Worm (Caenorhabditis elegans) whole organism, midembryonic: Measurements from ENCODE around the gene cec-2.

Source experiments
- T22C8.4 ChIP-seq: fragments of 200-800 bp; sonication (Bioruptor generic); IDR thresholded peaks from 2 replicates; pipeline ENCODE4 v1.3.6; 2022; ENCODE audit warnings: missing genetic modification characterization, missing compliant biosample characterization
- cog-1 ChIP-seq: sonication (generic microtip); optimal IDR thresholded peaks from 2 replicates; lab custom pipeline; 2016; ENCODE audit warnings: missing genetic modification characterization, missing compliant biosample characterization
- flt-1 ChIP-seq: fragments of 200-800 bp; sonication (Bioruptor generic); IDR thresholded peaks from 2 replicates; pipeline ENCODE4 v1.3.6; 2022; ENCODE audit warnings: missing genetic modification characterization, missing compliant biosample characterization
- klf-2 ChIP-seq: fragments of 200-800 bp; sonication (Bioruptor generic); conservative IDR thresholded peaks from 2 replicates; pipeline ENCODE4 v1.3.6; 2022; ENCODE audit warnings: missing genetic modification reagents, missing genetic modification characterization, missing compliant biosample characterization
- med-1 ChIP-seq: sonication (generic microtip); optimal IDR thresholded peaks from 2 replicates; lab custom pipeline; 2017; ENCODE audit warnings: missing genetic modification characterization, mild to moderate bottlenecking, missing compliant biosample characterization, antibody characterized with exemption, missing genetic modification reagents; ENCODE audit not compliant: insufficient read depth
- ref-1 ChIP-seq: fragments of 200-800 bp; sonication (Bioruptor generic); conservative IDR thresholded peaks from 2 replicates; pipeline ENCODE4 v1.3.6; 2022; ENCODE audit warnings: missing genetic modification reagents, missing genetic modification characterization, missing compliant biosample characterization
- tab-1 ChIP-seq: fragments of 200-800 bp; sonication (Bioruptor generic); IDR thresholded peaks from 2 replicates; pipeline ENCODE4 v1.3.6; 2022; ENCODE audit warnings: missing genetic modification characterization, missing compliant biosample characterization
- ztf-23 ChIP-seq: fragments of 200-800 bp; sonication (Bioruptor generic); IDR thresholded peaks from 2 replicates; pipeline ENCODE4 v1.3.6; 2022; ENCODE audit warnings: missing genetic modification reagents, missing genetic modification characterization, missing compliant biosample characterization
- ztf-29 ChIP-seq: fragments of 200-800 bp; sonication (Bioruptor generic); IDR thresholded peaks from 2 replicates; pipeline ENCODE4 v1.3.6; 2022; ENCODE audit warnings: missing genetic modification reagents, missing genetic modification characterization, missing compliant biosample characterization

cec-2 gene

DNA sequence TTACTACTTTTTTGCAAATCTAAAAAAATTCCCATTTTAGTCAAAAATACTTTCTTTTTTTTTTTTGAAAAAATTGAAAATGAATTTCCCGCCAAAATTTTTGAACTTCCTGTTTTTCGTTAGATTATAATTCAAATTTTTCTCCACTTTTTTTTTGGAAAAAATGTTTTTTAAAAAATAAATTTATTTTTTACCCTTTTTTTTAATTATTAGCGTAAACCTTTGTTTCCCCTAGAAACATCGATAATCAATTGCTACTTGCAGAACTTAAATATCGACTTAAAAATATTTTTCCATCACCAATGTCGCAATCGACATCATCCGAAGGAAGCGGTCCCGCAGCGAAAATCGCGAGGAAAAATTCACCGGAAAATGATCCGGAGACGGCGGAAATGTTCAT lies at the start of gene cec-2:
TSS of gene cec-2 (plus strand) at position 301 of the 400 bp plus-strand sequence.
- TF ChIP-seq flt-1 (GFP tag; lab: Robert Waterston, UW): no peak
- no peak for TF ChIP-seq tab-1 (GFP tag; lab: Robert Waterston, UW)
- no peak for TF ChIP-seq klf-2 (GFP tag; lab: Robert Waterston, UW)
- no peak for TF ChIP-seq cog-1
- no peak for TF ChIP-seq ztf-29 (GFP tag; lab: Robert Waterston, UW)
- no peak for TF ChIP-seq ref-1 (GFP tag; lab: Robert Waterston, UW)
- TF ChIP-seq T22C8.4 (GFP tag; lab: Robert Waterston, UW): no peak
- TF ChIP-seq ztf-23 (GFP tag; lab: Robert Waterston, UW): no peak
- no peak for TF ChIP-seq med-1 (GFP tag; lab: Kevin White, UChicago)

DNA sequence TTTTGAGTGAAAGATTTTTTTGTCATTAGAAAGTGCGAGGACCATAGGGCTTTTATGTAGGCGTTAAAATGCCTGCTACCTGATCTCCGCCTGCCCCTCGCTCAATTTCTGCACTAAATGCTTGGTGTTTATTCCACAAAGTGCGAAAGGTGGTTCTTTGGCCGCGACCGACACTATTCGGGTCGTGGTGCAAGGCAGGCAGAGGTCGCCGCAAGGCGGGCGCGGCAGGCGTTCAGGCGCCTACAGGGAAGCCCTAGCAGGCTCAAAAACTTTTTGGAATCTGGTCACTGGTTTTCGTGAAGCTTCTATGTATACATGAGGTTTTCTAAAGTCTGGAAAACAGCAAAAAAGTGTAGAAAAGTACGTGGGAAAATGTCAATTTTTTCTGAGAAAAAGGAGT lies 49.6 kb upstream of the cec-2 start:
- no peak for TF ChIP-seq ref-1 (GFP tag; lab: Robert Waterston, UW)

DNA sequence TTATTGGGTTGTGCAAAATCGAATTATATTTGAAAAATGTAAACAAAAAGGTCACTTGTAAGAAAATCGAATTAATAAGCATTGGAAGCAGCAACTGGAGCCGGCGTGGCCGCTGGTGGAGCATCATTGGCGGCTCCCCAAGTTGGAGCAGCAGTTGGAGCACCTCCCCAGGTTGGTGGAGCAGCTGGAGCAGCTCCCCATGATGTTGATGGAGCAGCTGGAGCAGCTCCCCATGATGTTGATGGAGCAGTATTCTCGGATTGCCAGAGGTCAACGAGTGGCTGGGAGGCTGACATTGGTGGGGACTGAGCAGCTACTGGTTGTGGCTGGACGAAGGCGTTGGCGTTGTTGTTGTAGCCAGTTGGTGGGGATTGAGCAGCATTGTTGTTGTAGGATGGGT lies 49.0 kb upstream of the cec-2 start:
- TF ChIP-seq med-1 (GFP tag; lab: Kevin White, UChicago) (no peak), ztf-29 (GFP tag; lab: Robert Waterston, UW) (no peak), ref-1 (GFP tag; lab: Robert Waterston, UW) (no peak), flt-1 (GFP tag; lab: Robert Waterston, UW) (no peak), cog-1 (no peak), ztf-23 (GFP tag; lab: Robert Waterston, UW) (no peak), klf-2 (GFP tag; lab: Robert Waterston, UW) (no peak), tab-1 (GFP tag; lab: Robert Waterston, UW) (no peak), T22C8.4 (GFP tag; lab: Robert Waterston, UW) (no peak)

DNA sequence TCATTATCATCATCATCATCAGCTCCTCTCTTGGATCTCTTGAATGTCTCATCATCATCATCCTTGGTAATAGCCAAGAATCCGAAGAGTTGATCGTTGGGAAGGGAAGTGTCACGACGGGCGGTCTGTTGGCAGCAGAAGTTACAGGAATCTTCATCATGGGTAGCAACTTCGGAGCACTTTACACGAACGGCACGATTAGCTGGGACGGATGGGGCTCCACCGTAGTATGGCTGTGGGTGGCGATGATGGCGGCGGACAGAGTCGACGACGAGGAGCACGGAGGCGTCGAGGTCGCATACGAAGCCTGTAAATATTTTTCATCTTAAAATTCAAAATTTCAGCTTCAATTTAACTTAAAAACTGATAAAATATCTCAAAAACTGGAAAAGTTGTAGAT lies 47.2 kb upstream of the cec-2 start:
- no peak for TF ChIP-seq ztf-29 (GFP tag; lab: Robert Waterston, UW)
- no peak for TF ChIP-seq cog-1
- no peak for TF ChIP-seq flt-1 (GFP tag; lab: Robert Waterston, UW)
- no peak for TF ChIP-seq T22C8.4 (GFP tag; lab: Robert Waterston, UW)
- no peak for TF ChIP-seq klf-2 (GFP tag; lab: Robert Waterston, UW)
- TF ChIP-seq ztf-23 (GFP tag; lab: Robert Waterston, UW): no peak
- no peak for TF ChIP-seq tab-1 (GFP tag; lab: Robert Waterston, UW)
- no peak for TF ChIP-seq ref-1 (GFP tag; lab: Robert Waterston, UW)
- TF ChIP-seq med-1 (GFP tag; lab: Kevin White, UChicago): no peak

DNA sequence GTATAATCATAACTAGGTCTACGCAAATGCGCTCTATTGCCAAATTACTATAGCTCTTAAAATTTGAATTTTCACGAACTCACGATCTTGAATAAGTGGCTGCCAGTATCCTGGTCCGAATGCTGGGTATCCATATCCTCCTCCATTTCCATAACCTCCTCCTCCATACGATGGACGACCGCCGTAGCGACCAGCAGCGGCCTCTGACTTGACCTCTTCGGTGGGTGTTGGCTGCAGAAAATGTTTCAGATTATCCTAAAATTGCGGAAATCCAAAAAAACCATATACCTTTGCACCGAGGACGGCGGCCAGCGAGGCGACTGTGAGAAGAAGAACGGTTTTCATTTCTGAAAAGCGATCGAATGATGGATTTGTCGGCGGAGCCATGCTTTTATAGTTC lies 45.8 kb upstream of the cec-2 start, which contains the start of gene perm-4:
TSS of gene perm-4 (minus strand) at position 367 of the 400 bp plus-strand sequence.
- no peak for TF ChIP-seq ref-1 (GFP tag; lab: Robert Waterston, UW)
- no peak for TF ChIP-seq tab-1 (GFP tag; lab: Robert Waterston, UW)
- TF ChIP-seq klf-2 (GFP tag; lab: Robert Waterston, UW): no peak
- TF ChIP-seq flt-1 (GFP tag; lab: Robert Waterston, UW): no peak
- no peak for TF ChIP-seq ztf-23 (GFP tag; lab: Robert Waterston, UW)
- TF ChIP-seq med-1 (GFP tag; lab: Kevin White, UChicago): no peak
- no peak for TF ChIP-seq ztf-29 (GFP tag; lab: Robert Waterston, UW)
- TF ChIP-seq cog-1: no peak
- TF ChIP-seq T22C8.4 (GFP tag; lab: Robert Waterston, UW): no peak

DNA sequence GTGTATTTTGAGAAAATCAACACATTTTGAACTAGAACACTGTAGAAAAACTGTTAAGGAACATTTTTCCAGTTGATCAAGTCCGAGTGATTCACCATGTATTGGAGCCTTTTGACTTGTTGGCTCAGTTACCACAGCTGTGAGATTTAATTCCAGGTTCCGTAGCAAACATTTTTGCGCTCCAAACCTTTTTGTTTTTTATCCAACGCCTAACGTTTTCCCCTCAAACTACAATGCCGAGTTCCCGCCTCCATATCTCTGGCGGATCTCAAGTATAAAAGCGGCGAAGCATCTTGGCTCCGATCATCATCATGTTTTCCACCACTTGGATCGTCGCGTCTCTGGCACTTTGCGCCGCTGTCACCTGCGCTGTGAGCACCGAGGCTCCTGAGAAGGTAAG lies 44.0 kb upstream of the cec-2 start, which contains the start of gene perm-2:
TSS of gene perm-2 (plus strand) at position 301 of the 400 bp plus-strand sequence.
- TF ChIP-seq ref-1 (GFP tag; lab: Robert Waterston, UW) (no peak), med-1 (GFP tag; lab: Kevin White, UChicago) (no peak)

DNA sequence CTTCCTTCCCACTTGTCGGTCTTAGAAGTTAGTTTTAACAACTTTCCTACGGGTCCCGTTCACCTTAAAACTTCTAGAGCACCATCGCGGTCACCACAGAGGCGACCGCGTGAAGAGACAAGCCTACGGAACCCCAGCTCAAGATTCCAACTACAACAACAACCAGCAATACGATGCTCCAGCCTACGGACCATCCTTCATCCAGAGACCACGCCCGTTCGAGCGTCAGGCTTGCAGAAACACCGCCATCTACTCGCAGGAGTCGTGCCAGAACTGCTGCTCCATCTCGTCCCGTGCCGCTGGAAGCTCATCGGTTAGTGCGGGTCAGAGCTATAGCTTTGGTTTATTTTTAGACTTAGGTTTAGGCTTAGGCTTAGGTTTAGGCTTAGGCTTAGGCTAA lies 42.7 kb upstream of the cec-2 start:
- TF ChIP-seq T22C8.4 (GFP tag; lab: Robert Waterston, UW): no peak
- TF ChIP-seq tab-1 (GFP tag; lab: Robert Waterston, UW): no peak
- no peak for TF ChIP-seq ref-1 (GFP tag; lab: Robert Waterston, UW)
- TF ChIP-seq flt-1 (GFP tag; lab: Robert Waterston, UW): no peak
- TF ChIP-seq ztf-23 (GFP tag; lab: Robert Waterston, UW): no peak
- no peak for TF ChIP-seq klf-2 (GFP tag; lab: Robert Waterston, UW)
- no peak for TF ChIP-seq ztf-29 (GFP tag; lab: Robert Waterston, UW)
- no peak for TF ChIP-seq cog-1
- no peak for TF ChIP-seq med-1 (GFP tag; lab: Kevin White, UChicago)

DNA sequence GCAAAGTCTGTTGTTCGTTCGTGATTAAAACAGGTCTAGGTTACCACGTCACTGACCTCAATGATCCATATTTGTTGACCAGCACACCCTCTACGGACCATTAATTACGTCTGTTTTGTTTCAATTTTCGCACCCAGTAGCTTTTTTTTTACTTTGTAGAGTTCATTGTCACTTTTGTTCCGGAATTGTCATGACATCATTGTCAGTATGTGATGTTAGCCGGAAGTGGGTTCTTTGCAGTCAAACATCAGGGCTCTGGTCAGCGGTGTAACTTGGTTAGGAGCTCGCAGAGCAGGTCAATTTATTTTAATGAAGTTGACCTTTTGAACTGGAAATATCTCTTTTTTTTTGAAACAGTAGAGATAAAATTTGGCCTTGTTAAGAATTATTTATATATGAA lies 33.9 kb upstream of the cec-2 start, which contains the start of gene C44B12.6:
TSS of gene C44B12.6 (minus strand) at position 101 of the 400 bp plus-strand sequence.
- no peak for TF ChIP-seq klf-2 (GFP tag; lab: Robert Waterston, UW)
- TF ChIP-seq ztf-29 (GFP tag; lab: Robert Waterston, UW): no peak
- TF ChIP-seq cog-1: no peak
- TF ChIP-seq T22C8.4 (GFP tag; lab: Robert Waterston, UW): no peak

DNA sequence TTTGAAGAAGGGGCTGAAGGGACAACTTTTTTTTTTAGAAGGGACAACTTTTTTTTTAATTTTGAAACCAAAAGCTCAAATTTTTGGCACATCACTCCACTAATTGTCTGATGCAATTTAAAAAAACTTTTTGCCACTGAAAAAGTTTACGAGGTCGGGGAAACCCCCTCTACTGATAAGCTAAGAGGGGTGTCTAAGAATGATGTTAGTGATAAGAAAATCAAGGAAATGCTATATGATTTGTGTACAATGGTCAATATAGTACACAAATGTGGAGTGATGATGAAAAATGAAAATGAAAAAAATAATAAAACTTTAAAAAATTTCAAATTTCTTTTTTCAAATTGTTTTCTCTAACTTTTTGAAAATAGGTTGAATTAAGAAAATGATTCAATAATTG lies 22.9 kb upstream of the cec-2 start:
- TF ChIP-seq cog-1: no peak
- TF ChIP-seq flt-1 (GFP tag; lab: Robert Waterston, UW): no peak
- TF ChIP-seq klf-2 (GFP tag; lab: Robert Waterston, UW): no peak
- TF ChIP-seq med-1 (GFP tag; lab: Kevin White, UChicago): no peak
- no peak for TF ChIP-seq ref-1 (GFP tag; lab: Robert Waterston, UW)

DNA sequence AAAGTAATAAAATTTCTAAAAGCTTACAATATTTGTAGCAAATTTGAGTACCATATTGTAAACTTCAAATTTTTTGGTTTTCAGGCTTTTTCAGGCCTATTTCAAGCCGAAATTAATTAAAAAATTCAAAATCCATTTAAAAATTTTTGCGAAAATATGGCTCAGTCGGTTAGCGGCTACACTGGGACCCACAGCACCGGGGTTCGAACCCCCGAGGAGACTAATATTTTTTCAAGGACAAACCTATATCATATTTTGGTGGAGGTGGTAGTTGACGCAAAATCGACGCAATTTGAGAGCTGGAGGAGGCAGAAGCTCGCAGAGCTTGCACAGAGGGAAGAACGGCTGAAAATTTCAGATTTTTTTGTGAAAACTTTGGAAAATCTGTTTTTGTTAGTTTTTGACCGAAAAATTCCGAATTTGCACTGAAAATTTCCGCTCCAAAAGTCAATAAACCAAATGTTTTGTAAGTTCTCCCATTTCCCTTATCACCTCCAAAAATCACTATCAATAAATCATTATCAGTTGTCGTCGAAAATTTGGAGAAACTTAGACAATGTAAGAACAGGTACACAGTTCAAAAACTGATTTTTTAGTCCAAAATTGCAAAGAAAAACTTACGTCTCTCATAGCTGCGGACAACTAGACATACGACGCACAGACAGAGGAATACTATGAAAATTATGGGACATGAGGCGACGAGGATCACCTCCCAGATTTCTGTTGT lies 21.9 kb upstream of the cec-2 start:
- TF ChIP-seq ref-1 (GFP tag; lab: Robert Waterston, UW) (no peak), klf-2 (GFP tag; lab: Robert Waterston, UW) (no peak)
